Worm (Caenorhabditis elegans) whole organism, L2 larva: ENCODE data around the gene F54D5.7.

Source experiments
- C34F6.9 ChIP-seq: fragments of 150-350 bp; optimal IDR thresholded peaks from 2 replicates; lab custom pipeline; 2014; ENCODE audit warnings: missing biosample characterization, missing genetic modification characterization
- F13H6.1 ChIP-seq: sonication (generic microtip); optimal IDR thresholded peaks from 2 replicates; lab custom pipeline; 2016; ENCODE audit warnings: missing genetic modification characterization, missing compliant biosample characterization
- Y55F3AM.14 ChIP-seq: fragments of 200-800 bp; sonication (Bioruptor generic); optimal IDR thresholded peaks from 2 replicates; lab custom pipeline; 2018; ENCODE audit warnings: mild to moderate bottlenecking, missing genetic modification characterization, missing compliant biosample characterization
- ZK546.5 ChIP-seq: sonication (generic microtip); optimal IDR thresholded peaks from 2 replicates; lab custom pipeline; 2017; ENCODE audit warnings: missing biosample characterization, missing genetic modification characterization
- ama-1 ChIP-seq: fragments of 150-350 bp; optimal IDR thresholded peaks from 2 replicates; lab custom pipeline; 2018; ENCODE audit warnings: inconsistent platforms
- blmp-1 ChIP-seq: sonication (generic microtip); optimal IDR thresholded peaks from 2 replicates; lab custom pipeline; 2017; ENCODE audit warnings: missing genetic modification characterization, mild to moderate bottlenecking, missing compliant biosample characterization, antibody characterized with exemption, moderate library complexity; ENCODE audit not compliant: insufficient read depth
- ceh-16 ChIP-seq: fragments of 150-350 bp; optimal IDR thresholded peaks from 2 replicates; lab custom pipeline; 2014; ENCODE audit warnings: missing biosample characterization, missing genetic modification characterization
- ceh-82 ChIP-seq: fragments of 150-350 bp; optimal IDR thresholded peaks from 2 replicates; lab custom pipeline; 2014; ENCODE audit warnings: missing biosample characterization, missing genetic modification characterization
- dmd-4 ChIP-seq: sonication (generic microtip); optimal IDR thresholded peaks from 2 replicates; lab custom pipeline; 2017; ENCODE audit warnings: missing biosample characterization, missing genetic modification characterization
- egl-27 ChIP-seq: sonication (generic microtip); optimal IDR thresholded peaks from 3 replicates; lab custom pipeline; 2017; ENCODE audit warnings: missing biosample characterization, missing genetic modification reagents, missing genetic modification characterization
- elt-1 ChIP-seq: fragments of 150-350 bp; optimal IDR thresholded peaks from 2 replicates; lab custom pipeline; 2014; ENCODE audit warnings: missing biosample characterization, missing genetic modification characterization
- fos-1 ChIP-seq: fragments of 150-350 bp; optimal IDR thresholded peaks from 2 replicates; lab custom pipeline; 2014; ENCODE audit warnings: missing biosample characterization, missing genetic modification characterization
- lin-11 ChIP-seq: fragments of 150-350 bp; sonication (generic microtip); optimal IDR thresholded peaks from 2 replicates; lab custom pipeline; 2014; ENCODE audit warnings: missing biosample characterization, missing genetic modification characterization, inconsistent platforms, mixed read lengths
- lin-13 ChIP-seq: fragments of 150-350 bp; optimal IDR thresholded peaks from 2 replicates; lab custom pipeline; 2014; ENCODE audit warnings: missing biosample characterization, missing genetic modification reagents, missing genetic modification characterization
- lin-39 ChIP-seq: fragments of 150-350 bp; optimal IDR thresholded peaks from 2 replicates; lab custom pipeline; 2014; ENCODE audit warnings: missing biosample characterization, missing genetic modification reagents, missing genetic modification characterization
- mab-5 ChIP-seq: fragments of 150-350 bp; optimal IDR thresholded peaks from 2 replicates; lab custom pipeline; 2014; ENCODE audit warnings: missing biosample characterization, missing genetic modification characterization
- mbf-1 ChIP-seq: sonication (generic microtip); optimal IDR thresholded peaks from 2 replicates; lab custom pipeline; 2017; ENCODE audit warnings: missing biosample characterization, missing genetic modification characterization
- mdl-1 ChIP-seq, 2 experiments: fragments of 150-350 bp in 1 of 2; sonication (generic microtip) in 1 of 2; optimal IDR thresholded peaks; 2 replicates each; lab custom pipeline; 2017; ENCODE audit warnings: missing biosample characterization in 2 of 2, missing genetic modification characterization in 2 of 2
- nhr-10 ChIP-seq: sonication (generic microtip); optimal IDR thresholded peaks from 2 replicates; lab custom pipeline; 2017; ENCODE audit warnings: missing biosample characterization, missing genetic modification characterization
- nhr-11 ChIP-seq: fragments of 150-350 bp; optimal IDR thresholded peaks from 2 replicates; lab custom pipeline; 2014; ENCODE audit warnings: missing biosample characterization, missing genetic modification characterization
- nhr-12 ChIP-seq: fragments of 150-350 bp; optimal IDR thresholded peaks from 2 replicates; lab custom pipeline; 2014; ENCODE audit warnings: missing biosample characterization, missing genetic modification characterization
- nhr-129 ChIP-seq: fragments of 150-350 bp; optimal IDR thresholded peaks from 2 replicates; lab custom pipeline; 2014; ENCODE audit warnings: missing biosample characterization, missing genetic modification characterization
- nhr-21 ChIP-seq: fragments of 150-350 bp; optimal IDR thresholded peaks from 2 replicates; lab custom pipeline; 2014; ENCODE audit warnings: missing biosample characterization, missing genetic modification characterization
- nhr-23 ChIP-seq: fragments of 150-350 bp; optimal IDR thresholded peaks from 2 replicates; lab custom pipeline; 2014; ENCODE audit warnings: missing biosample characterization, missing genetic modification reagents, missing genetic modification characterization
- nhr-237 ChIP-seq: fragments of 150-350 bp; optimal IDR thresholded peaks from 2 replicates; lab custom pipeline; 2014; ENCODE audit warnings: missing biosample characterization, missing genetic modification characterization
- nhr-6 ChIP-seq: fragments of 150-350 bp; optimal IDR thresholded peaks from 2 replicates; lab custom pipeline; 2014; ENCODE audit warnings: missing biosample characterization, missing genetic modification characterization
- skn-1 ChIP-seq: sonication (generic microtip); optimal IDR thresholded peaks from 2 replicates; lab custom pipeline; 2017; ENCODE audit warnings: missing biosample characterization, missing genetic modification characterization
- sma-3 ChIP-seq: sonication (generic microtip); optimal IDR thresholded peaks from 2 replicates; lab custom pipeline; 2016; ENCODE audit warnings: missing genetic modification reagents, missing genetic modification characterization, missing compliant biosample characterization
- sma-9 ChIP-seq, 2 experiments: fragments of 150-350 bp in 1 of 2; sonication (generic microtip) in 1 of 2; optimal IDR thresholded peaks; 2 replicates each; lab custom pipeline; 2014 to 2016; ENCODE audit warnings: missing genetic modification characterization in 2 of 2, mild to moderate bottlenecking in 1 of 2, missing biosample characterization in 1 of 2, missing compliant biosample characterization in 1 of 2, missing genetic modification reagents in 1 of 2, moderate library complexity in 1 of 2
- snpc-4 ChIP-seq: fragments of 150-350 bp; optimal IDR thresholded peaks from 2 replicates; lab custom pipeline; 2014; ENCODE audit warnings: missing biosample characterization, missing genetic modification characterization
- unc-55 ChIP-seq: fragments of 150-350 bp; sonication (generic microtip); optimal IDR thresholded peaks from 3 replicates; lab custom pipeline; 2014; ENCODE audit warnings: missing biosample characterization, missing genetic modification reagents, missing genetic modification characterization
- unc-62 ChIP-seq: fragments of 150-350 bp; optimal IDR thresholded peaks from 2 replicates; lab custom pipeline; 2014; ENCODE audit warnings: missing biosample characterization, missing genetic modification reagents, missing genetic modification characterization
- zag-1 ChIP-seq: fragments of 150-350 bp; optimal IDR thresholded peaks from 2 replicates; lab custom pipeline; 2014; ENCODE audit warnings: missing biosample characterization, missing genetic modification characterization
- ztf-1 ChIP-seq: fragments of 200-800 bp; sonication (Bioruptor generic); conservative IDR thresholded peaks from 2 replicates; pipeline ENCODE4 v1.3.6; 2022; ENCODE audit warnings: missing genetic modification characterization, missing compliant biosample characterization
- ztf-4 ChIP-seq: fragments of 150-350 bp; optimal IDR thresholded peaks from 2 replicates; lab custom pipeline; 2014; ENCODE audit warnings: missing biosample characterization, missing genetic modification characterization

The F54D5.7 gene

DNA sequence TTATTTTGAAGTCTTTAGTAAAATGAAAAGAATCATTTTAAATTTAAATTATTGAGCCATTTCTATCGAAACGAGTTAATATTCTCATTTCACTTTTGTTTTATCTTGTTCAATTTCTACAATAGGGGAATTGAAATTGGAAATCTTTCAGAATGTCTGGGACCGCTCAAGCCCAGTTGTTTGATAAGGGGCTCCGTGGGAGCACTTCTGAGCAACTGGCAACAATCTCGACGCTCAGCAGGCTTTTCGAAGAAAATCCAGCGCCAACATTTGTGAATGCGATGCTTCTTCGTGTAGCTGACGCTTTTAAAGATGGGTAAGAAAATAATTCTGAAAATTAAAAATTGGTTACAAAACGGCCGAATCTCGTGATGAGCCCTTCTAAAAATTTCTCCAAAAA lies 35.4 kb downstream of the F54D5.7 start, which contains the start of gene ints-7:
TSS of gene ints-7 (plus strand) at position 152 of the 400 bp plus-strand sequence.
- TF ChIP-seq C34F6.9 (tag; lab: Kevin White, UChicago) (no peak), nhr-21 (tag; lab: Kevin White, UChicago) (no peak), nhr-129 (tag; lab: Kevin White, UChicago) (no peak)

DNA sequence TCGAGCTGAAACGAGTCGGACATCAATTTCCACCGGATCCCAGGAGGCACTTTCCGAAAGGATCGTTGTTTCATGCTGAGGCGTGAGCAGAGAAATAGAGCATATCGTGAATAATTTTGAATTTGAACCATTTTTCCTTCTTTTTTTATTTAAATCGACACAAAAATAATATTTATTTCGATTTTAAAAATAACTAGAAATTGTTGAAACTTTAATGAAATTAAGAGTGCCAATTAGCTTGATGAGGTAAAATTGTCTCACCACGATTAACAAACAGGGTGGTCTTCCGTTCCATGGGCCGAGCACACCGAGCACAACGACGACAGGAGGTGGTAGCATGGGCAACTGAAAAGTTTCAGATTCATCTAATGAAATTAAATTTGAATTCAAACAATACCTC lies 41.0 kb downstream of the F54D5.7 start:
- TF ChIP-seq ztf-1 (GFP tag; lab: Robert Waterston, UW), result no peak
- TF ChIP-seq lin-11 (tag; lab: Kevin White, UChicago), result no peak
- TF ChIP-seq egl-27 (tag; lab: Kevin White, UChicago), result no peak
- TF ChIP-seq mab-5 (tag; lab: Kevin White, UChicago), result no peak
- no peak for TF ChIP-seq ceh-82 (tag; lab: Kevin White, UChicago)
- no peak for TF ChIP-seq snpc-4 (tag; lab: Kevin White, UChicago)
- no peak for TF ChIP-seq blmp-1 (tag; lab: Kevin White, UChicago)
- TF ChIP-seq mdl-1 (tag; optimal IDR thresholded peaks at IDR 0.05; lab: Kevin White, UChicago), result no peak
- no peak for TF ChIP-seq fos-1 (tag; lab: Kevin White, UChicago)
- no peak for TF ChIP-seq unc-62 (GFP tag; lab: Kevin White, UChicago)
- no peak for TF ChIP-seq lin-13 (GFP tag; lab: Kevin White, UChicago)
- TF ChIP-seq skn-1 (tag; lab: Kevin White, UChicago), result no peak
- TF ChIP-seq F13H6.1, result no peak
- no peak for TF ChIP-seq zag-1
- no peak for TF ChIP-seq nhr-12 (tag; lab: Kevin White, UChicago)
- no peak for TF ChIP-seq sma-3 (GFP tag; lab: Kevin White, UChicago)
- no peak for TF ChIP-seq lin-39 (tag; lab: Kevin White, UChicago)
- no peak for TF ChIP-seq nhr-129 (tag; lab: Kevin White, UChicago)
- no peak for TF ChIP-seq nhr-10 (tag; lab: Kevin White, UChicago)
- no peak for TF ChIP-seq nhr-6

- TF ChIP-seq dmd-4, result no peak
- no peak for TF ChIP-seq skn-1 (tag; lab: Kevin White, UChicago)
- TF ChIP-seq lin-11 (tag; lab: Kevin White, UChicago), result no peak
- TF ChIP-seq snpc-4 (tag; lab: Kevin White, UChicago), result no peak
- no peak for TF ChIP-seq ztf-4
- TF ChIP-seq ama-1 (lab: Kevin White, UChicago), result no peak
- no peak for TF ChIP-seq nhr-11 (tag; lab: Kevin White, UChicago)
- TF ChIP-seq Y55F3AM.14 (GFP tag; lab: Kevin White, UChicago), result no peak
- no peak for TF ChIP-seq ceh-82 (tag; lab: Kevin White, UChicago)
- TF ChIP-seq ztf-1 (GFP tag; lab: Robert Waterston, UW), result no peak
- TF ChIP-seq ZK546.5, result no peak
These were observed 44.2 kb downstream of the F54D5.7 start for ce11 chrII:11591558-11591957.

ce11 chrII:11592023-11592422 lies 44.7 kb downstream of the F54D5.7 start, which contains the start of gene F07A11.1:
TSS of gene F07A11.1 (minus strand) at chrII:11592123.
- TF ChIP-seq nhr-237 (tag; lab: Kevin White, UChicago), result no peak
- no peak for TF ChIP-seq lin-39 (tag; lab: Kevin White, UChicago)
- no peak for TF ChIP-seq nhr-6
- no peak for TF ChIP-seq elt-1 (tag; lab: Kevin White, UChicago)
- TF ChIP-seq lin-13 (GFP tag; lab: Kevin White, UChicago), result no peak
- TF ChIP-seq ama-1 (lab: Kevin White, UChicago), result no peak
- no peak for TF ChIP-seq sma-9 (GFP tag; optimal IDR thresholded peaks at IDR 0.05; lab: Kevin White, UChicago)
- no peak for TF ChIP-seq sma-9 (tag; optimal IDR thresholded peaks at IDR 0.05; lab: Kevin White, UChicago)
- no peak for TF ChIP-seq ztf-1 (GFP tag; lab: Robert Waterston, UW)
- no peak for TF ChIP-seq lin-11 (tag; lab: Kevin White, UChicago)

DNA sequence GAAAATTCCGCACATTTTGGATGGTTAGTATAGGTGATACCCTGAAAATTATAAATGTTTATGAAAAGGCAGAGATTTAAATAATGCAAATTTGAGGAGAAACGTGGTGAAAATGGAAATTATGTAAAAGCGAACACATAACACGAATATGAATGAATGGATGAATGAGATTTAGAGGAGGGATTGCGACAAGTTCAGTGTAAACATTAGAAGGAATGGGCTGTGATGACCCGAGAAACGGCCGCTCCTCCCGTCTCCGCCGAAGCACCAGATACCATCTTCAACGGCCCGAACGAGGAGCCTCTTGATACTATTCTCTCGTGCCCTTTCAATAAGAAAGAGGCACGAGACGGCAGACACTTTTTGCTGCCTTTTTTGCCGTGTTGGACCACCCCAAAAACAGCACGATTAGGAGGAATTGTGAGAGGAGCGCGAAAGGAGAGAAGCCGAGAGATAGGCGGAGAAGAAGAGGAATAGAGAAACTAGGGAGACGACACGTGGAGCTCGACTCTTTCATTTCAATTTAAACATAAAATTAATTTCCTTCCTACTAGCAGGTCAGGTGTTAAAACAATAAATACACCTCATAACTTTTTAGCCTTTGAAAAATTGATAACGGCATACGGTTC lies 48.2 kb downstream of the F54D5.7 start, which contains the start of gene gfat-1:
TSS of gene gfat-1 (minus strand) at position 51 of the 629 bp plus-strand sequence.
- TF ChIP-seq F13H6.1, result no peak
- no peak for TF ChIP-seq ceh-16 (tag; lab: Kevin White, UChicago)
- peak; percentile 45 for TF ChIP-seq C34F6.9 (tag; lab: Kevin White, UChicago)
- no peak for TF ChIP-seq egl-27 (tag; lab: Kevin White, UChicago)
- TF ChIP-seq elt-1 (tag; lab: Kevin White, UChicago), result no peak
- no peak for TF ChIP-seq mbf-1 (tag; lab: Kevin White, UChicago)
- peak; percentile 30 for TF ChIP-seq unc-55 (GFP tag; lab: Kevin White, UChicago)
- TF ChIP-seq nhr-129 (tag; lab: Kevin White, UChicago), result peak; percentile 16
- TF ChIP-seq mdl-1 (tag; optimal IDR thresholded peaks at IDR 0.05; lab: Kevin White, UChicago), result peak; percentile 81 to 88
- TF ChIP-seq nhr-23 (tag; lab: Kevin White, UChicago), result no peak
- TF ChIP-seq, all 48 proteins: peak for 4
